Worm (Caenorhabditis elegans) whole organism, midembryonic: ENCODE data around the gene gcy-15.

Experiments
- cog-1 ChIP-seq: sonication (generic microtip); optimal IDR thresholded peaks from 2 replicates; lab custom pipeline; 2016; ENCODE audit warnings: missing genetic modification characterization, missing compliant biosample characterization
- flt-1 ChIP-seq: fragments of 200-800 bp; sonication (Bioruptor generic); IDR thresholded peaks from 2 replicates; pipeline ENCODE4 v1.3.6; 2022; ENCODE audit warnings: missing genetic modification characterization, missing compliant biosample characterization
- klf-2 ChIP-seq: fragments of 200-800 bp; sonication (Bioruptor generic); conservative IDR thresholded peaks from 2 replicates; pipeline ENCODE4 v1.3.6; 2022; ENCODE audit warnings: missing genetic modification reagents, missing genetic modification characterization, missing compliant biosample characterization
- med-1 ChIP-seq: sonication (generic microtip); optimal IDR thresholded peaks from 2 replicates; lab custom pipeline; 2017; ENCODE audit warnings: missing genetic modification characterization, mild to moderate bottlenecking, missing compliant biosample characterization, antibody characterized with exemption, missing genetic modification reagents; ENCODE audit not compliant: insufficient read depth
- tab-1 ChIP-seq: fragments of 200-800 bp; sonication (Bioruptor generic); IDR thresholded peaks from 2 replicates; pipeline ENCODE4 v1.3.6; 2022; ENCODE audit warnings: missing genetic modification characterization, missing compliant biosample characterization
- ztf-23 ChIP-seq: fragments of 200-800 bp; sonication (Bioruptor generic); IDR thresholded peaks from 2 replicates; pipeline ENCODE4 v1.3.6; 2022; ENCODE audit warnings: missing genetic modification reagents, missing genetic modification characterization, missing compliant biosample characterization

ce11 chrII:3240207-3240606, 43.3 kb upstream of the gcy-15 start, which contains the start of gene C17F4.3:
- no peak for TF ChIP-seq cog-1
- no peak for TF ChIP-seq tab-1 (GFP tag; lab: Robert Waterston, UW)
- no peak for TF ChIP-seq klf-2 (GFP tag; lab: Robert Waterston, UW)
- no peak for TF ChIP-seq ztf-23 (GFP tag; lab: Robert Waterston, UW)
- no peak for TF ChIP-seq flt-1
- no peak for TF ChIP-seq med-1 (GFP tag; lab: Kevin White, UChicago)
